Fruit fly (Drosophila melanogaster) whole organism, prepupa: ENCODE results near the gene CG4374.
A peak's percentile ranks its signal among the peaks of the same experiment; 100 is the strongest.

Source experiments
- CG10631 ChIP-seq: fragments of 200-800 bp; sonication (Bioruptor generic); optimal IDR thresholded peaks from 2 replicates; lab custom pipeline; 2016; ENCODE audit warnings: missing biosample characterization, missing genetic modification characterization
- CG11294 ChIP-seq: fragments of 200-800 bp; sonication (Bioruptor generic); IDR thresholded peaks from 2 replicates; pipeline ENCODE4 v1.3.6; 2022; ENCODE audit warnings: missing biosample characterization, missing genetic modification characterization
- CG11902 ChIP-seq: fragments of 200-800 bp; sonication (Bioruptor generic); optimal IDR thresholded peaks from 3 replicates; lab custom pipeline; 2016; ENCODE audit warnings: missing biosample characterization, missing genetic modification characterization
- CG15336 ChIP-seq: fragments of 200-800 bp; sonication (Bioruptor generic); IDR thresholded peaks from 2 replicates; pipeline ENCODE4 v1.3.6; 2022; ENCODE audit warnings: missing biosample characterization, missing genetic modification characterization
- CG1621 ChIP-seq: fragments of 200-800 bp; sonication (Bioruptor generic); optimal IDR thresholded peaks from 3 replicates; lab custom pipeline; 2018; ENCODE audit warnings: missing biosample characterization, mild to moderate bottlenecking, missing genetic modification characterization
- CG16779 ChIP-seq: fragments of 200-800 bp; sonication (Bioruptor generic); optimal IDR thresholded peaks from 3 replicates; lab custom pipeline; 2017; ENCODE audit warnings: missing biosample characterization, mild to moderate bottlenecking, missing genetic modification characterization
- CG3032 ChIP-seq: fragments of 200-800 bp; optimal IDR thresholded peaks from 2 replicates; lab custom pipeline; 2019; ENCODE audit warnings: missing biosample characterization, mild to moderate bottlenecking, missing genetic modification characterization, moderate library complexity
- CG31627 ChIP-seq: fragments of 200-800 bp; sonication (Bioruptor generic); optimal IDR thresholded peaks from 3 replicates; lab custom pipeline; 2016; ENCODE audit warnings: missing biosample characterization, missing genetic modification characterization
- CG32006 ChIP-seq: fragments of 200-800 bp; sonication (Bioruptor generic); optimal IDR thresholded peaks from 3 replicates; lab custom pipeline; 2017; ENCODE audit warnings: missing biosample characterization, mild to moderate bottlenecking, missing genetic modification characterization
- CG4318 ChIP-seq: fragments of 200-800 bp; sonication (Bioruptor generic); optimal IDR thresholded peaks from 3 replicates; lab custom pipeline; 2017; ENCODE audit warnings: missing biosample characterization, mild to moderate bottlenecking, missing genetic modification characterization
- CG6163 ChIP-seq: fragments of 200-800 bp; sonication (Bioruptor generic); IDR thresholded peaks from 3 replicates; pipeline ENCODE4 v1.3.6; 2022; ENCODE audit warnings: missing biosample characterization, missing genetic modification characterization
- CG6276 ChIP-seq: fragments of 200-800 bp; sonication (Bioruptor generic); optimal IDR thresholded peaks from 2 replicates; lab custom pipeline; 2017; ENCODE audit warnings: missing biosample characterization, mild to moderate bottlenecking, missing genetic modification characterization
- CG6792 ChIP-seq: fragments of 200-800 bp; sonication (Bioruptor generic); optimal IDR thresholded peaks from 3 replicates; lab custom pipeline; 2016; ENCODE audit warnings: missing biosample characterization, missing genetic modification characterization
- CG6808 ChIP-seq: fragments of 200-800 bp; sonication (Bioruptor generic); optimal IDR thresholded peaks from 3 replicates; lab custom pipeline; 2017; ENCODE audit warnings: missing biosample characterization, missing genetic modification characterization, mild to moderate bottlenecking, moderate library complexity, missing genetic modification reagents
- CG6854 ChIP-seq: fragments of 200-800 bp; sonication (Bioruptor generic); optimal IDR thresholded peaks from 2 replicates; lab custom pipeline; 2017; ENCODE audit warnings: missing biosample characterization, mild to moderate bottlenecking, missing genetic modification characterization
- CG7368 ChIP-seq: fragments of 200-800 bp; sonication (Bioruptor generic); optimal IDR thresholded peaks from 3 replicates; lab custom pipeline; 2016; ENCODE audit warnings: missing biosample characterization, missing genetic modification characterization
- CG8119 ChIP-seq: fragments of 200-800 bp; sonication (Bioruptor generic); IDR thresholded peaks from 3 replicates; pipeline ENCODE4 v1.3.6; 2022; ENCODE audit warnings: missing biosample characterization, missing genetic modification characterization
- CG8319 ChIP-seq: fragments of 200-800 bp; sonication (Bioruptor generic); optimal IDR thresholded peaks from 3 replicates; lab custom pipeline; 2016; ENCODE audit warnings: missing biosample characterization, missing genetic modification characterization
- CG8632 ChIP-seq: fragments of 200-800 bp; sonication (Bioruptor generic); optimal IDR thresholded peaks from 3 replicates; lab custom pipeline; 2016; ENCODE audit warnings: missing biosample characterization, missing genetic modification characterization
- CG9139 ChIP-seq: fragments of 200-800 bp; sonication (Bioruptor generic); optimal IDR thresholded peaks from 3 replicates; lab custom pipeline; 2017; ENCODE audit warnings: missing biosample characterization, mild to moderate bottlenecking, missing genetic modification characterization
- Eip75B ChIP-seq: fragments of 200-800 bp; sonication (Bioruptor generic); optimal IDR thresholded peaks from 3 replicates; lab custom pipeline; 2016; ENCODE audit warnings: missing biosample characterization, missing genetic modification characterization
- Eip78C ChIP-seq: fragments of 200-800 bp; sonication (Bioruptor generic); peaks from one replicate; lab custom pipeline; 2016; ENCODE audit warnings: missing biosample characterization, missing genetic modification characterization
- Eip93F ChIP-seq: fragments of 200-800 bp; sonication (Bioruptor generic); optimal IDR thresholded peaks from 2 replicates; lab custom pipeline; 2016; ENCODE audit warnings: missing biosample characterization, mild to moderate bottlenecking, missing genetic modification characterization
- Ets96B ChIP-seq: fragments of 200-800 bp; optimal IDR thresholded peaks from 2 replicates; lab custom pipeline; 2019; ENCODE audit warnings: missing biosample characterization, mild to moderate bottlenecking, missing genetic modification characterization, moderate library complexity
- Gug ChIP-seq: fragments of 200-800 bp; sonication (Bioruptor generic); IDR thresholded peaks from 2 replicates; pipeline ENCODE4 v1.3.6; 2022; ENCODE audit warnings: missing biosample characterization, missing genetic modification characterization
- Hr39 ChIP-seq: fragments of 200-800 bp; sonication (Bioruptor generic); optimal IDR thresholded peaks from 2 replicates; lab custom pipeline; 2016; ENCODE audit warnings: missing biosample characterization, missing genetic modification characterization
- Hr4 ChIP-seq: fragments of 200-800 bp; sonication (Bioruptor generic); optimal IDR thresholded peaks from 3 replicates; lab custom pipeline; 2016; ENCODE audit warnings: missing biosample characterization, missing genetic modification characterization
- Lpt ChIP-seq: fragments of 200-800 bp; sonication (Bioruptor generic); optimal IDR thresholded peaks from 3 replicates; lab custom pipeline; 2016; ENCODE audit warnings: missing biosample characterization, missing genetic modification characterization
- Met ChIP-seq: fragments of 200-800 bp; sonication (Bioruptor generic); optimal IDR thresholded peaks from 3 replicates; lab custom pipeline; 2016; ENCODE audit warnings: missing biosample characterization, missing genetic modification characterization
- OdsH ChIP-seq: fragments of 200-800 bp; sonication (Bioruptor generic); optimal IDR thresholded peaks from 3 replicates; lab custom pipeline; 2016; ENCODE audit warnings: missing biosample characterization, missing genetic modification characterization
- Smox ChIP-seq: fragments of 200-800 bp; sonication (Bioruptor generic); optimal IDR thresholded peaks from 3 replicates; lab custom pipeline; 2016; ENCODE audit warnings: missing biosample characterization, missing genetic modification characterization
- Sox102F ChIP-seq: fragments of 200-800 bp; sonication (Bioruptor generic); optimal IDR thresholded peaks from 2 replicates; lab custom pipeline; 2016; ENCODE audit warnings: missing biosample characterization, mild to moderate bottlenecking, missing genetic modification characterization
- Sox14 ChIP-seq: fragments of 200-800 bp; sonication (Bioruptor generic); optimal IDR thresholded peaks from 3 replicates; lab custom pipeline; 2016; ENCODE audit warnings: missing biosample characterization, missing genetic modification characterization
- achi ChIP-seq: fragments of 200-800 bp; sonication (Bioruptor generic); optimal IDR thresholded peaks from 3 replicates; lab custom pipeline; 2016; ENCODE audit warnings: missing biosample characterization, missing genetic modification characterization
- cyc ChIP-seq: fragments of 200-800 bp; sonication (Bioruptor generic); optimal IDR thresholded peaks from 3 replicates; lab custom pipeline; 2016; ENCODE audit warnings: missing biosample characterization, missing genetic modification characterization
- dac ChIP-seq: fragments of 200-800 bp; sonication (Bioruptor generic); optimal IDR thresholded peaks from 2 replicates; lab custom pipeline; 2017; ENCODE audit warnings: missing biosample characterization, mild to moderate bottlenecking, missing genetic modification characterization
- eg ChIP-seq: fragments of 200-800 bp; sonication (Bioruptor generic); IDR thresholded peaks from 3 replicates; pipeline ENCODE4 v1.3.6; 2022; ENCODE audit warnings: missing biosample characterization, missing genetic modification characterization
- esn ChIP-seq: fragments of 200-800 bp; sonication (Bioruptor generic); optimal IDR thresholded peaks from 2 replicates; lab custom pipeline; 2016; ENCODE audit warnings: missing biosample characterization, mild to moderate bottlenecking, missing genetic modification characterization, moderate library complexity
- fd59A ChIP-seq: fragments of 200-800 bp; sonication (Bioruptor generic); optimal IDR thresholded peaks from 2 replicates; lab custom pipeline; 2017; ENCODE audit warnings: missing biosample characterization, mild to moderate bottlenecking, missing genetic modification characterization, missing genetic modification reagents
- fd85E ChIP-seq: fragments of 200-800 bp; sonication (Bioruptor generic); optimal IDR thresholded peaks from 3 replicates; lab custom pipeline; 2016; ENCODE audit warnings: missing biosample characterization, missing genetic modification characterization
- fkh ChIP-seq: fragments of 200-800 bp; sonication (Bioruptor generic); optimal IDR thresholded peaks from 3 replicates; lab custom pipeline; 2017; ENCODE audit warnings: missing biosample characterization, mild to moderate bottlenecking, missing genetic modification characterization, moderate library complexity
- lz ChIP-seq: fragments of 200-800 bp; sonication (Bioruptor generic); optimal IDR thresholded peaks from 3 replicates; lab custom pipeline; 2016; ENCODE audit warnings: missing biosample characterization, missing genetic modification characterization
- net ChIP-seq: fragments of 200-800 bp; sonication (Bioruptor generic); optimal IDR thresholded peaks from 3 replicates; lab custom pipeline; 2016; ENCODE audit warnings: missing biosample characterization, missing genetic modification characterization
- pdm3 ChIP-seq: fragments of 200-800 bp; sonication (Bioruptor generic); optimal IDR thresholded peaks from 3 replicates; lab custom pipeline; 2016; ENCODE audit warnings: missing biosample characterization, missing genetic modification characterization
- salr ChIP-seq, 2 experiments: fragments of 200-800 bp; sonication (Bioruptor generic); optimal IDR thresholded peaks; 3 replicates each; lab custom pipeline; 2016 to 2018; ENCODE audit warnings: missing biosample characterization in 2 of 2, missing genetic modification characterization in 2 of 2, mild to moderate bottlenecking in 1 of 2
- spab ChIP-seq: fragments of 200-800 bp; sonication (Bioruptor generic); optimal IDR thresholded peaks from 2 replicates; lab custom pipeline; 2017; ENCODE audit warnings: missing biosample characterization, mild to moderate bottlenecking, missing genetic modification characterization, missing genetic modification reagents
- ss ChIP-seq, 2 experiments: fragments of 200-800 bp; sonication (Bioruptor generic); optimal IDR thresholded peaks; 2 replicates in 1 of 2; 3 replicates in 1 of 2; lab custom pipeline; 2017 to 2018; ENCODE audit warnings: mild to moderate bottlenecking in 2 of 2, missing biosample characterization in 2 of 2, missing genetic modification characterization in 2 of 2, moderate library complexity in 1 of 2
- svp ChIP-seq: fragments of 200-800 bp; sonication (Bioruptor generic); peaks from one replicate; lab custom pipeline; 2016; ENCODE audit warnings: missing biosample characterization, missing genetic modification characterization

Gene CG4374

DNA sequence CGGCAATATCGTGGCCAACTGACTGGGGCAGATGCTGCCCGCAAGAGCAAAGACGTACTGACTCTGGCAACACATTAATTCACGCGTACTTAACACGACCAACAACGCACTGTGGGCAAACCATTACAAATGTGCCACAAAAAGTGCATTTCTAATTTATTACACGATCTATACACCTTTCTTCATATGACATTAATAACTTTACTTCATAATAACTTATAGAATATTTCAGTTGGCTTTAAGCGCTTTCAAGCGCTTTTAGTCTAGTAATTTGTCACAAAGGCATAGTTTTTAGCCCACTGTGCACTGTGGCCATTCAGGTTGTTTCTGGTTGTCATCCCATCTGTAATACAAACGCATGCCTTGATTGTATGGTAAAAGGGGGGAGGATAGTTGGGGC, 103.8 kb downstream of the CG4374 start:
- TF ChIP-seq CG32006 (GFP tag; lab: Kevin White, UChicago) (peak; percentile 60), CG6276 (peak; percentile 59), CG11902 (GFP tag; lab: Kevin White, UChicago) (no peak), CG1621 (tag; lab: Kevin White, UChicago) (no peak), CG3032 (tag; lab: Kevin White, UChicago) (peak; percentile 2), Eip78C (GFP tag; lab: Kevin White, UChicago) (peak; percentile 74), Hr4 (GFP tag; lab: Kevin White, UChicago) (peak; percentile 19), CG15336 (GFP tag; lab: Robert Waterston, UW) (peak; percentile 61; the same call in 1 of the 2 replicates), CG4318 (GFP tag; lab: Kevin White, UChicago) (peak; percentile 21), Ets96B (peak; percentile 3), Sox14 (GFP tag; lab: Kevin White, UChicago) (peak; percentile 18), svp (GFP tag; lab: Kevin White, UChicago) (peak; percentile 19), salr (GFP tag; optimal IDR thresholded peaks at IDR 0.05; lab: Kevin White, UChicago) (peak in 1 of 2 experiments; percentile 28), Eip75B (GFP tag; lab: Kevin White, UChicago) (no peak), achi (GFP tag; lab: Kevin White, UChicago) (peak; percentile 17), Sox102F (peak; percentile 0), Lpt (GFP tag; lab: Kevin White, UChicago) (peak; percentile 2), CG6854 (GFP tag; lab: Kevin White, UChicago) (no peak), CG8632 (GFP tag; lab: Kevin White, UChicago) (no peak), OdsH (GFP tag; lab: Kevin White, UChicago) (peak; percentile 7), eg (GFP tag; lab: Robert Waterston, UW) (peak; percentile 66; the same call in 2 of the 3 replicates), pdm3 (peak; percentile 37), CG6808 (GFP tag; lab: Kevin White, UChicago) (no peak), Met (GFP tag; lab: Kevin White, UChicago) (no peak), Hr39 (GFP tag; lab: Kevin White, UChicago) (peak; percentile 5), CG6163 (GFP tag; lab: Robert Waterston, UW) (no peak)

DNA sequence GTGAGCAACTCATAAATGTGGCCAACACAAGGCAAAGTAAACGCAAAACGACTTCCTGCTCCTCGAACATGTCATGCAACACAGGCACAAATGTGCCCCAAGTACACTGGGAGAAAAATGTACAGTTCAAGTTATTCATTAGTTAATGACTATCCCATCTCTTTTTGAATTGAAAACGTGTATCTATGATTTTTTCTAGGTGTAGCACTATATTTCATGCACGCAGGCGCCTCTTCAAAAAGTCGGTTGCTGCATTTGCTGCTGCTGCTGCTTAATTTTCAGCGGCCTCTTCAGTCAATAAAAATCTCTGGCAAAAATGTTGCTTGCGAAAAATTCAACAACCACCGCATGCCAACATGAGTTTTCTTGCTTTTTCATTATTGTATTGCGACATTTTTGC, 104.5 kb downstream of the CG4374 start:
- no peak for TF ChIP-seq CG8319
- TF ChIP-seq Hr4 (GFP tag; lab: Kevin White, UChicago) = peak; percentile 52
- no peak for TF ChIP-seq dac
- no peak for TF ChIP-seq CG9139 (GFP tag; lab: Kevin White, UChicago)
- TF ChIP-seq pdm3 = no peak
- no peak for TF ChIP-seq Hr39 (GFP tag; lab: Kevin White, UChicago)
- TF ChIP-seq achi (GFP tag; lab: Kevin White, UChicago) = peak; percentile 1
- no peak for TF ChIP-seq CG11902 (GFP tag; lab: Kevin White, UChicago)
- peak; percentile 52 for TF ChIP-seq CG32006 (GFP tag; lab: Kevin White, UChicago)
- TF ChIP-seq CG11294 (GFP tag; lab: Robert Waterston, UW) = no peak
- TF ChIP-seq Sox14 (GFP tag; lab: Kevin White, UChicago) = no peak
- no peak for TF ChIP-seq CG16779 (tag; lab: Kevin White, UChicago)
- TF ChIP-seq Eip93F (GFP tag; lab: Kevin White, UChicago) = no peak
- TF ChIP-seq fkh (GFP tag; lab: Kevin White, UChicago) = no peak
- no peak for TF ChIP-seq OdsH (GFP tag; lab: Kevin White, UChicago)
- no peak for TF ChIP-seq Lpt (GFP tag; lab: Kevin White, UChicago)
- no peak for TF ChIP-seq esn (GFP tag; lab: Kevin White, UChicago)
- peak; percentile 64 for TF ChIP-seq CG6163 (GFP tag; lab: Robert Waterston, UW)
- TF ChIP-seq Eip78C (GFP tag; lab: Kevin White, UChicago) = peak; percentile 39
- no peak for TF ChIP-seq Smox (GFP tag; lab: Kevin White, UChicago)
- peak; percentile 34; the same call in 1 of the 3 replicates for TF ChIP-seq CG8119
- no peak for TF ChIP-seq fd59A (GFP tag; lab: Kevin White, UChicago)
- TF ChIP-seq Sox102F = no peak
- TF ChIP-seq CG7368 (GFP tag; lab: Kevin White, UChicago) = no peak
- TF ChIP-seq ss (GFP tag; optimal IDR thresholded peaks at IDR 0.05; lab: Kevin White, UChicago) = peak in 1 of 2 experiments; percentile 12
- no peak for TF ChIP-seq net (GFP tag; lab: Kevin White, UChicago)
- no peak for TF ChIP-seq CG31627 (GFP tag; lab: Kevin White, UChicago)
- no peak for TF ChIP-seq lz (GFP tag; lab: Kevin White, UChicago)
- TF ChIP-seq Eip75B (GFP tag; lab: Kevin White, UChicago) = no peak
- no peak for TF ChIP-seq Gug (GFP tag; lab: Robert Waterston, UW)
- no peak for TF ChIP-seq CG8632 (GFP tag; lab: Kevin White, UChicago)
- TF ChIP-seq Met (GFP tag; lab: Kevin White, UChicago) = no peak
- TF ChIP-seq fd85E (GFP tag; lab: Kevin White, UChicago) = no peak
- TF ChIP-seq eg (GFP tag; lab: Robert Waterston, UW) = peak; percentile 58; the same call in 1 of the 3 replicates
- peak; percentile 1 for TF ChIP-seq Ets96B
- TF ChIP-seq spab (GFP tag; lab: Kevin White, UChicago) = no peak
- no peak for TF ChIP-seq CG10631
- no peak for TF ChIP-seq cyc
- no peak for TF ChIP-seq CG6792 (GFP tag; lab: Kevin White, UChicago)
